Fruit fly (Drosophila melanogaster) whole organism, embryonic: ENCODE measurements around the gene Rpp14b.

Experiments used
- ATbp ChIP-seq: fragments of 200-800 bp; sonication (Bioruptor generic); optimal IDR thresholded peaks from 2 replicates; lab custom pipeline; 2017; ENCODE audit warnings: missing biosample characterization, mild to moderate bottlenecking, missing genetic modification characterization, missing genetic modification reagents
- Atf-2 ChIP-seq: fragments of 200-800 bp; sonication (Bioruptor generic); optimal IDR thresholded peaks from 2 replicates; lab custom pipeline; 2016; ENCODE audit warnings: missing biosample characterization, missing genetic modification characterization
- B-H1 ChIP-seq: fragments of 200-800 bp; sonication (Bioruptor generic); IDR thresholded peaks from 3 replicates; pipeline ENCODE4 v1.3.6; 2022; ENCODE audit warnings: missing biosample characterization, missing genetic modification characterization
- Bgb ChIP-seq: fragments of 200-800 bp; sonication (Bioruptor generic); IDR thresholded peaks from 2 replicates; pipeline ENCODE4 v1.3.6; 2022; ENCODE audit warnings: missing biosample characterization, missing genetic modification characterization; ENCODE audit not compliant: partially characterized antibody
- CG10274 ChIP-seq: fragments of 200-800 bp; sonication (Bioruptor generic); optimal IDR thresholded peaks from 3 replicates; lab custom pipeline; 2017; ENCODE audit warnings: missing biosample characterization, mild to moderate bottlenecking, missing genetic modification characterization
- CG10321 ChIP-seq: fragments of 200-800 bp; sonication (Bioruptor generic); IDR thresholded peaks from 2 replicates; pipeline ENCODE4 v1.3.6; 2022; ENCODE audit warnings: missing biosample characterization, missing genetic modification characterization
- CG11456 ChIP-seq: fragments of 200-800 bp; sonication (Bioruptor generic); IDR thresholded peaks from 3 replicates; pipeline ENCODE4 v1.3.6; 2022; ENCODE audit warnings: missing biosample characterization, missing genetic modification characterization
- CG15011 ChIP-seq: fragments of 200-800 bp; sonication (Bioruptor generic); optimal IDR thresholded peaks from 3 replicates; lab custom pipeline; 2018; ENCODE audit warnings: missing biosample characterization, mild to moderate bottlenecking, missing genetic modification characterization
- CG1603 ChIP-seq: fragments of 200-800 bp; sonication (Bioruptor generic); optimal IDR thresholded peaks from 2 replicates; lab custom pipeline; 2019; ENCODE audit warnings: missing biosample characterization, mild to moderate bottlenecking, missing genetic modification characterization, moderate library complexity
- CG17328 ChIP-seq: fragments of 200-800 bp; sonication (Bioruptor generic); IDR thresholded peaks from 2 replicates; pipeline ENCODE4 v1.3.6; 2022; ENCODE audit warnings: missing biosample characterization, missing genetic modification characterization
- CG18599 ChIP-seq: fragments of 200-800 bp; sonication (Bioruptor generic); optimal IDR thresholded peaks from 3 replicates; lab custom pipeline; 2017; ENCODE audit warnings: missing biosample characterization, missing genetic modification characterization, mild to moderate bottlenecking, moderate library complexity, missing genetic modification reagents
- CG2120 ChIP-seq: fragments of 200-800 bp; sonication (Bioruptor generic); optimal IDR thresholded peaks from 3 replicates; lab custom pipeline; 2016; ENCODE audit warnings: missing biosample characterization, missing genetic modification characterization
- CG3838 ChIP-seq: fragments of 200-800 bp; sonication (Bioruptor generic); optimal IDR thresholded peaks from 3 replicates; lab custom pipeline; 2016; ENCODE audit warnings: missing biosample characterization, missing genetic modification characterization
- CG5953 ChIP-seq: fragments of 200-800 bp; sonication (Bioruptor generic); IDR thresholded peaks from 2 replicates; pipeline ENCODE4 v1.3.6; 2022; ENCODE audit warnings: missing biosample characterization, missing genetic modification characterization
- CG7357 ChIP-seq: fragments of 200-800 bp; sonication (Bioruptor generic); IDR thresholded peaks from 3 replicates; pipeline ENCODE4 v1.3.6; 2022; ENCODE audit warnings: missing biosample characterization, missing genetic modification characterization
- CG8089 ChIP-seq: fragments of 200-800 bp; sonication (Bioruptor generic); optimal IDR thresholded peaks from 3 replicates; lab custom pipeline; 2016; ENCODE audit warnings: missing biosample characterization, missing genetic modification characterization
- CG8290 ChIP-seq, 3 experiments: fragments of 200-800 bp; sonication (Bioruptor generic); optimal IDR thresholded peaks; 2 replicates each; lab custom pipeline; 2016 to 2019; ENCODE audit warnings: missing biosample characterization in 3 of 3, missing genetic modification characterization in 3 of 3, mild to moderate bottlenecking in 2 of 3, moderate library complexity in 1 of 3
- CG9817 ChIP-seq: fragments of 200-800 bp; sonication (Bioruptor generic); optimal IDR thresholded peaks from 2 replicates; lab custom pipeline; 2018; ENCODE audit warnings: missing biosample characterization, mild to moderate bottlenecking, missing genetic modification characterization, moderate library complexity
- Doc3 ChIP-seq: fragments of 200-800 bp; sonication (Bioruptor generic); IDR thresholded peaks from 3 replicates; pipeline ENCODE4 v1.3.6; 2022; ENCODE audit warnings: missing biosample characterization, missing genetic modification characterization; ENCODE audit not compliant: partially characterized antibody
- GATAe ChIP-seq: fragments of 200-800 bp; sonication (Bioruptor generic); conservative IDR thresholded peaks from 2 replicates; pipeline ENCODE4 v1.3.6; 2022; ENCODE audit warnings: missing biosample characterization, missing genetic modification characterization
- HLH54F ChIP-seq: fragments of 200-800 bp; sonication (Bioruptor generic); optimal IDR thresholded peaks from 3 replicates; lab custom pipeline; 2016; ENCODE audit warnings: missing biosample characterization, missing genetic modification characterization
- HLHmδ ChIP-seq: fragments of 200-800 bp; sonication (Bioruptor generic); optimal IDR thresholded peaks from 2 replicates; lab custom pipeline; 2018; ENCODE audit warnings: missing biosample characterization, mild to moderate bottlenecking, missing genetic modification characterization, moderate library complexity
- Hey ChIP-seq: fragments of 200-800 bp; sonication (Bioruptor generic); optimal IDR thresholded peaks from 3 replicates; lab custom pipeline; 2018; ENCODE audit warnings: missing biosample characterization, mild to moderate bottlenecking, missing genetic modification characterization
- HmgZ ChIP-seq: fragments of 200-800 bp; sonication (Bioruptor generic); optimal IDR thresholded peaks from 2 replicates; lab custom pipeline; 2018; ENCODE audit warnings: missing biosample characterization, mild to moderate bottlenecking, missing genetic modification characterization
- Med ChIP-seq: fragments of 200-800 bp; sonication (Bioruptor generic); peaks from one replicate; lab custom pipeline; 2016; ENCODE audit warnings: missing biosample characterization, missing genetic modification characterization, mild to moderate bottlenecking, inconsistent platforms, moderate library complexity
- Nf-YA ChIP-seq: fragments of 200-800 bp; sonication (Bioruptor generic); IDR thresholded peaks from 2 replicates; pipeline ENCODE4 v1.3.6; 2022; ENCODE audit warnings: missing biosample characterization, missing genetic modification characterization
- Pdp1 ChIP-seq, 2 experiments: fragments of 200-800 bp; sonication (Bioruptor generic); optimal IDR thresholded peaks; 3 replicates each; lab custom pipeline; 2016; ENCODE audit warnings: missing biosample characterization in 2 of 2, missing genetic modification characterization in 2 of 2, mild to moderate bottlenecking in 1 of 2, moderate library complexity in 1 of 2
- Rfx ChIP-seq: fragments of 200-800 bp; sonication (Bioruptor generic); IDR thresholded peaks from 2 replicates; pipeline ENCODE4 v1.3.6; 2022; ENCODE audit warnings: missing biosample characterization, missing genetic modification characterization
- Scr ChIP-seq: fragments of 200-800 bp; sonication (Bioruptor generic); IDR thresholded peaks from 2 replicates; pipeline ENCODE4 v1.3.6; 2022; ENCODE audit warnings: missing biosample characterization, missing genetic modification characterization; ENCODE audit not compliant: partially characterized antibody
- Side ChIP-seq: fragments of 200-800 bp; sonication (Bioruptor generic); optimal IDR thresholded peaks from 2 replicates; lab custom pipeline; 2016; ENCODE audit warnings: missing biosample characterization, missing genetic modification characterization
- Ssrp ChIP-seq: fragments of 200-800 bp; sonication (Bioruptor generic); optimal IDR thresholded peaks from 2 replicates; lab custom pipeline; 2018; ENCODE audit warnings: missing biosample characterization, mild to moderate bottlenecking, missing genetic modification characterization, moderate library complexity
- Trl ChIP-seq, 3 experiments: fragments of >200 bp in 2 of 3; fragments of 200-800 bp in 1 of 3; sonication (Bioruptor generic) in 1 of 3; optimal IDR thresholded peaks; 2 replicates in 1 of 3; 3 replicates in 2 of 3; lab custom pipeline; 2016 to 2017; ENCODE audit warnings: missing biosample characterization in 1 of 3, missing genetic modification characterization in 1 of 3
- al ChIP-seq: fragments of 200-800 bp; sonication (Bioruptor generic); IDR thresholded peaks from 2 replicates; pipeline ENCODE4 v1.3.6; 2022; ENCODE audit warnings: missing biosample characterization, missing genetic modification characterization
- cad ChIP-seq: fragments of >200 bp; optimal IDR thresholded peaks from 2 replicates; lab custom pipeline; 2017; ENCODE audit warnings: missing biosample characterization, missing genetic modification characterization
- caup ChIP-seq: fragments of 200-800 bp; sonication (Bioruptor generic); optimal IDR thresholded peaks from 3 replicates; lab custom pipeline; 2017; ENCODE audit warnings: missing biosample characterization, mild to moderate bottlenecking, missing genetic modification characterization, moderate library complexity; ENCODE audit not compliant: severe bottlenecking
- da ChIP-seq: fragments of 200-800 bp; sonication (Bioruptor generic); optimal IDR thresholded peaks from 2 replicates; lab custom pipeline; 2016; ENCODE audit warnings: missing biosample characterization, missing genetic modification characterization
- dati ChIP-seq: fragments of 200-800 bp; sonication (Bioruptor generic); IDR thresholded peaks from 2 replicates; pipeline ENCODE4 v1.3.6; 2022; ENCODE audit warnings: missing biosample characterization, missing genetic modification characterization
- dpn ChIP-seq, 2 experiments: fragments of 200-800 bp; sonication (Bioruptor generic); optimal IDR thresholded peaks; 3 replicates each; lab custom pipeline; 2016; ENCODE audit warnings: missing biosample characterization in 2 of 2, missing genetic modification characterization in 2 of 2
- exex ChIP-seq: fragments of 200-800 bp; sonication (Bioruptor generic); optimal IDR thresholded peaks from 4 replicates; lab custom pipeline; 2018; ENCODE audit warnings: missing biosample characterization, mild to moderate bottlenecking, missing genetic modification characterization, moderate library complexity
- grn ChIP-seq: fragments of 200-800 bp; sonication (Bioruptor generic); optimal IDR thresholded peaks from 3 replicates; lab custom pipeline; 2017; ENCODE audit warnings: missing biosample characterization, missing genetic modification characterization
- lab ChIP-seq: fragments of 200-800 bp; sonication (Bioruptor generic); optimal IDR thresholded peaks from 3 replicates; lab custom pipeline; 2017; ENCODE audit warnings: missing biosample characterization, missing genetic modification characterization, mild to moderate bottlenecking, moderate library complexity, missing genetic modification reagents
- sc ChIP-seq, 3 experiments: fragments of >200 bp in 2 of 3; fragments of 200-800 bp in 1 of 3; sonication (Bioruptor generic) in 1 of 3; optimal IDR thresholded peaks; 2 replicates in 2 of 3; 3 replicates in 1 of 3; lab custom pipeline; 2017; ENCODE audit warnings: mild to moderate bottlenecking in 1 of 3, missing biosample characterization in 1 of 3, missing genetic modification characterization in 1 of 3, missing genetic modification reagents in 1 of 3
- sisA ChIP-seq: fragments of 200-800 bp; sonication (Bioruptor generic); IDR thresholded peaks from 2 replicates; pipeline ENCODE4 v1.3.6; 2022; ENCODE audit warnings: missing biosample characterization, missing genetic modification characterization
- sug ChIP-seq: fragments of 200-800 bp; optimal IDR thresholded peaks from 2 replicates; lab custom pipeline; 2019; ENCODE audit warnings: missing biosample characterization, mild to moderate bottlenecking, missing genetic modification characterization, moderate library complexity
- trem ChIP-seq: fragments of 200-800 bp; optimal IDR thresholded peaks from 3 replicates; lab custom pipeline; 2019; ENCODE audit warnings: missing biosample characterization, mild to moderate bottlenecking, missing genetic modification characterization, moderate library complexity
- ttk ChIP-seq: fragments of 200-800 bp; sonication (Bioruptor generic); IDR thresholded peaks from 2 replicates; pipeline ENCODE4 v2.1.2; 2022; ENCODE audit warnings: missing biosample characterization, missing genetic modification characterization
- unc-4 ChIP-seq: fragments of 200-800 bp; sonication (Bioruptor generic); IDR thresholded peaks from 2 replicates; pipeline ENCODE4 v1.3.6; 2022; ENCODE audit warnings: missing biosample characterization, missing genetic modification characterization; ENCODE audit not compliant: partially characterized antibody

Rpp14b gene

DNA sequence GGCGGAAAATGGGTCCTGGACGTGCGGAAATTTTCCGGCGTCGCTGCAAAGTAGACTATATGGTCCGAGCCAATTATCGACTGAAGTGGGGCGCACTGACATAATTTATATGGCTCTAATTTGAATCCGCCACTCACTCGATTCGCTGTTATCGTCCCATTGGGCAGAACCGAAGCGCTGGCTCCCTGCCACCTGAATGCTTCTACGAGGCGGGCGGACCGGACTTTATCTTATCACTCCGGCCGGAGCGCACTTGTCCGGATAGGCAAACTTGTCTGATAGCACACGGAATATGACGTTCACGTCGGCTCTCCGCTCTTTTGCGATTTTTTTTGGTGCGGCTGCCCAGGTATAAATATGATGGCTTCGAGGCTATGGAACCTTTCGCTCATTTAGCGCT lies 6.8 kb downstream of the Rpp14b start (continued):
- TF ChIP-seq Trl (optimal IDR thresholded peaks at IDR 0.05; lab: Kevin White, UChicago) (peak in 1 of 2 experiments; percentile 24), Trl (GFP tag; optimal IDR thresholded peaks at IDR 0.05; lab: Kevin White, UChicago) (no peak), Pdp1 (GFP tag; optimal IDR thresholded peaks at IDR 0.05; lab: Kevin White, UChicago) (peak in 1 of 2 experiments; percentile 18), HmgZ (tag; lab: Kevin White, UChicago) (peak; percentile 24), Hey (tag; lab: Kevin White, UChicago) (peak; percentile 28), Nf-YA (GFP tag; lab: Robert Waterston, UW) (no peak), exex (tag; lab: Kevin White, UChicago) (peak; percentile 95), cad (GFP tag; lab: Kevin White, UChicago) (peak; percentile 18), CG11456 (GFP tag; lab: Robert Waterston, UW) (no peak), Med (peak; percentile 30), Scr (GFP tag; lab: Robert Waterston, UW) (no peak), CG5953 (GFP tag; lab: Robert Waterston, UW) (peak; percentile 10; the same call in 1 of the 2 replicates), CG7357 (GFP tag; lab: Robert Waterston, UW) (no peak), CG2120 (GFP tag; lab: Kevin White, UChicago) (no peak), dati (GFP tag; lab: Robert Waterston, UW) (no peak), Rfx (peak; percentile 11; the same call in 1 of the 2 replicates), sug (tag; lab: Kevin White, UChicago) (peak; percentile 77), Doc3 (GFP tag; lab: Robert Waterston, UW) (no peak), CG10321 (peak; percentile 20; the same call in 1 of the 2 replicates), CG17328 (GFP tag; lab: Robert Waterston, UW) (0 out of 2 replicates have a peak, but pooled peaks have one; percentile 22), CG10274 (GFP tag; lab: Kevin White, UChicago) (peak; percentile 98), CG8290 (GFP tag; optimal IDR thresholded peaks at IDR 0.05; lab: Kevin White, UChicago) (no peak), CG8290 (tag; optimal IDR thresholded peaks at IDR 0.05; lab: Kevin White, UChicago) (peak in 1 of 2 experiments; percentile 22), ttk (GFP tag; lab: Robert Waterston, UW) (no peak), caup (GFP tag; lab: Kevin White, UChicago) (peak; percentile 1), dpn (GFP tag; optimal IDR thresholded peaks at IDR 0.05; lab: Kevin White, UChicago) (no peak), HLHmδ (GFP tag; lab: Kevin White, UChicago) (no peak), Bgb (0 out of 2 replicates have a peak, but pooled peaks have one; percentile 25), CG9817 (tag; lab: Kevin White, UChicago) (no peak), sisA (GFP tag; lab: Robert Waterston, UW) (no peak), sc (optimal IDR thresholded peaks at IDR 0.05; lab: Kevin White, UChicago) (no peak), sc (GFP tag; optimal IDR thresholded peaks at IDR 0.05; lab: Kevin White, UChicago) (no peak), CG18599 (GFP tag; lab: Kevin White, UChicago) (peak; percentile 43), unc-4 (GFP tag; lab: Robert Waterston, UW) (no peak), al (GFP tag; lab: Robert Waterston, UW) (no peak), da (no peak), CG3838 (GFP tag; lab: Kevin White, UChicago) (no peak), trem (tag; lab: Kevin White, UChicago) (no peak)

dm6 chr3R:30063704-30064103 lies 7.9 kb downstream of the Rpp14b start:
- TF ChIP-seq grn (peak; percentile 31), GATAe (peak; percentile 51), Pdp1 (GFP tag; optimal IDR thresholded peaks at IDR 0.05; lab: Kevin White, UChicago) (peak in 1 of 2 experiments; percentile 43), CG10321 (no peak), Side (GFP tag; lab: Kevin White, UChicago) (no peak), Ssrp (tag; lab: Kevin White, UChicago) (no peak), unc-4 (GFP tag; lab: Robert Waterston, UW) (no peak), lab (GFP tag; lab: Kevin White, UChicago) (peak; percentile 33), sug (tag; lab: Kevin White, UChicago) (peak; percentile 78), HLH54F (GFP tag; lab: Kevin White, UChicago) (no peak), CG1603 (tag; lab: Kevin White, UChicago) (peak; percentile 2), exex (tag; lab: Kevin White, UChicago) (peak; percentile 61), CG8089 (GFP tag; lab: Kevin White, UChicago) (no peak), Med (peak; percentile 66), ATbp (GFP tag; lab: Kevin White, UChicago) (peak; percentile 4), CG15011 (GFP tag; lab: Kevin White, UChicago) (no peak), CG18599 (GFP tag; lab: Kevin White, UChicago) (peak; percentile 41), Atf-2 (GFP tag; lab: Kevin White, UChicago) (no peak), B-H1 (no peak)
